Worm (Caenorhabditis elegans) whole organism, early embryonic: Measurements from ENCODE around the gene srz-12.

ENCODE experiments used
- B0310.2 ChIP-seq: sonication (generic microtip); optimal IDR thresholded peaks from 2 replicates; lab custom pipeline; 2016; ENCODE audit warnings: mild to moderate bottlenecking, missing genetic modification characterization, missing compliant biosample characterization
- F13C5.2 ChIP-seq: sonication (generic microtip); optimal IDR thresholded peaks from 2 replicates; lab custom pipeline; 2017; ENCODE audit warnings: mild to moderate bottlenecking, missing genetic modification characterization, inconsistent platforms, missing compliant biosample characterization
- aly-1 ChIP-seq: sonication (generic microtip); optimal IDR thresholded peaks from 2 replicates; lab custom pipeline; 2016; ENCODE audit warnings: missing genetic modification characterization, missing compliant biosample characterization
- ama-1 ChIP-seq: fragments of 150-350 bp; optimal IDR thresholded peaks from 2 replicates; lab custom pipeline; 2014
- ceh-13 ChIP-seq: fragments of 200-800 bp; sonication (Bioruptor generic); optimal IDR thresholded peaks from 2 replicates; lab custom pipeline; 2018; ENCODE audit warnings: mild to moderate bottlenecking, missing genetic modification characterization, missing compliant biosample characterization
- ceh-36 ChIP-seq: sonication (generic microtip); optimal IDR thresholded peaks from 2 replicates; lab custom pipeline; 2016; ENCODE audit warnings: missing genetic modification characterization, inconsistent platforms, missing compliant biosample characterization
- ets-7 ChIP-seq: sonication (generic microtip); optimal IDR thresholded peaks from 2 replicates; lab custom pipeline; 2016; ENCODE audit warnings: missing genotype, missing genetic modification characterization, missing compliant biosample characterization
- flt-1 ChIP-seq: fragments of 200-800 bp; sonication (Bioruptor generic); IDR thresholded peaks from 2 replicates; pipeline ENCODE4 v1.3.6; 2022; ENCODE audit warnings: missing genetic modification characterization, missing compliant biosample characterization
- hmbx-1 ChIP-seq: sonication (generic microtip); optimal IDR thresholded peaks from 2 replicates; lab custom pipeline; 2016; ENCODE audit warnings: mild to moderate bottlenecking, missing genetic modification characterization, missing compliant biosample characterization
- hmg-4 ChIP-seq: fragments of 200-800 bp; sonication (Bioruptor generic); optimal IDR thresholded peaks from 2 replicates; lab custom pipeline; 2018; ENCODE audit warnings: mild to moderate bottlenecking, missing genetic modification characterization, missing compliant biosample characterization
- scrt-1 ChIP-seq: fragments of 200-800 bp; sonication (Bioruptor generic); IDR thresholded peaks from 2 replicates; pipeline ENCODE4 v1.3.6; 2022; ENCODE audit warnings: missing genetic modification characterization, missing compliant biosample characterization
- sea-1 ChIP-seq: fragments of 200-800 bp; sonication (Bioruptor generic); conservative IDR thresholded peaks from 2 replicates; pipeline ENCODE4 v1.3.6; 2022; ENCODE audit warnings: missing genetic modification characterization, missing compliant biosample characterization
- tbx-37 ChIP-seq: fragments of 200-800 bp; sonication (Bioruptor generic); conservative IDR thresholded peaks from 2 replicates; pipeline ENCODE4 v1.3.6; 2022; ENCODE audit warnings: missing genetic modification reagents, missing genetic modification characterization, missing compliant biosample characterization
- tra-4 ChIP-seq: sonication (generic microtip); optimal IDR thresholded peaks from 2 replicates; lab custom pipeline; 2017; ENCODE audit warnings: missing genetic modification characterization, missing compliant biosample characterization

- TF ChIP-seq ama-1 (lab: Kevin White, UChicago) = no peak
- TF ChIP-seq flt-1 = no peak
- TF ChIP-seq tbx-37 (GFP tag; lab: Robert Waterston, UW) = no peak
- no peak for TF ChIP-seq aly-1 (tag; lab: Kevin White, UChicago)
- TF ChIP-seq ets-7 (tag; lab: Kevin White, UChicago) = no peak
- TF ChIP-seq hmg-4 (GFP tag; lab: Kevin White, UChicago) = no peak
- no peak for TF ChIP-seq sea-1 (GFP tag; lab: Robert Waterston, UW)
- no peak for TF ChIP-seq ceh-36 (tag; lab: Kevin White, UChicago)
- no peak for TF ChIP-seq scrt-1 (GFP tag; lab: Robert Waterston, UW)
- TF ChIP-seq F13C5.2 (tag; lab: Kevin White, UChicago) = no peak
- TF ChIP-seq ceh-13 (GFP tag; lab: Kevin White, UChicago) = no peak
- TF ChIP-seq B0310.2 (tag; lab: Kevin White, UChicago) = no peak
- no peak for TF ChIP-seq hmbx-1 (tag; lab: Kevin White, UChicago)
- no peak for TF ChIP-seq tra-4 (tag; lab: Kevin White, UChicago)
Measured at ce11 chrV:15872273-15872672, 9.8 kb upstream of the srz-12 start, which contains the start of gene str-56.
